Fruit fly (Drosophila melanogaster): ENCODE measurements around the gene Traf4.

Gene Traf4

dm6 chr2L:4333758-4334114 lies 28.0 kb upstream of the Traf4 start, which contains the start of gene Atet:
TSS of gene Atet (plus strand) at chr2L:4333913.
- TF ChIP-seq fd96Ca (GFP tag; IDR thresholded peaks at IDR 0.05) (peak; percentile 16; the same call in 2 of the 3 replicates), CG32121 (GFP tag; IDR thresholded peaks at IDR 0.05) (peak; percentile 24; the same call in 1 of the 2 replicates), CG13204 (GFP tag; optimal IDR thresholded peaks at IDR 0.05) (peak; percentile 79), gl (tag; optimal IDR thresholded peaks at IDR 0.05) (no peak), Ets98B (GFP tag; IDR thresholded peaks at IDR 0.05) (peak; percentile 54; the same call in 1 of the 2 replicates), CG34367 (tag; optimal IDR thresholded peaks at IDR 0.05) (no peak), CG15710 (tag; optimal IDR thresholded peaks at IDR 0.05) (no peak), CG4496 (GFP tag; IDR thresholded peaks at IDR 0.05) (peak; percentile 32; the same call in 2 of the 3 replicates)

dm6 chr2L:4334971-4335436 lies 26.7 kb upstream of the Traf4 start:
- TF ChIP-seq CG8301 (tag; optimal IDR thresholded peaks at IDR 0.05) (peak; percentile 3), CG4496 (GFP tag; IDR thresholded peaks at IDR 0.05) (peak; percentile 56; the same call in 2 of the 3 replicates), Ets98B (GFP tag; IDR thresholded peaks at IDR 0.05) (peak; percentile 29; the same call in 1 of the 2 replicates), rn (GFP tag; IDR thresholded peaks at IDR 0.05) (no peak), gl (tag; optimal IDR thresholded peaks at IDR 0.05) (no peak), CG14655 (GFP tag; optimal IDR thresholded peaks at IDR 0.05) (peak; percentile 5)

- no peak; the same call in 2 of the 3 replicates for TF ChIP-seq fd96Ca (GFP tag; IDR thresholded peaks at IDR 0.05)
- TF ChIP-seq CG17806 (tag; optimal IDR thresholded peaks at IDR 0.05), result no peak
- peak; percentile 76 for TF ChIP-seq EcR (GFP tag; optimal IDR thresholded peaks at IDR 0.05)
- TF ChIP-seq CG12605 (GFP tag; IDR thresholded peaks at IDR 0.05), result no peak
- no peak for TF ChIP-seq rn (GFP tag; IDR thresholded peaks at IDR 0.05)
- no peak for TF ChIP-seq Ets98B (GFP tag; IDR thresholded peaks at IDR 0.05)
- no peak for TF ChIP-seq Pif1B (GFP tag; optimal IDR thresholded peaks at IDR 0.05)
- no peak for TF ChIP-seq CG15710 (tag; optimal IDR thresholded peaks at IDR 0.05)
Observed at dm6 chr2L:4335979-4336378, 25.7 kb upstream of the Traf4 start.

- TF ChIP-seq CG17806 (tag; optimal IDR thresholded peaks at IDR 0.05) (no peak), CG15710 (tag; optimal IDR thresholded peaks at IDR 0.05) (no peak), CG8301 (tag; optimal IDR thresholded peaks at IDR 0.05) (no peak), CG10348 (GFP tag; IDR thresholded peaks at IDR 0.05) (no peak), Pif1B (GFP tag; optimal IDR thresholded peaks at IDR 0.05) (peak; percentile 30), Snoo (tag; optimal IDR thresholded peaks at IDR 0.05) (no peak), CG32121 (GFP tag; IDR thresholded peaks at IDR 0.05) (peak; percentile 29; the same call in 1 of the 2 replicates), D1 (tag; optimal IDR thresholded peaks at IDR 0.05) (no peak), CG8159 (tag; optimal IDR thresholded peaks at IDR 0.05) (no peak), CG4496 (GFP tag; IDR thresholded peaks at IDR 0.05) (no peak), CG12605 (GFP tag; IDR thresholded peaks at IDR 0.05) (no peak), CG13204 (GFP tag; optimal IDR thresholded peaks at IDR 0.05) (peak; percentile 49), CG14655 (GFP tag; optimal IDR thresholded peaks at IDR 0.05) (no peak), EcR (GFP tag; optimal IDR thresholded peaks at IDR 0.05) (peak; percentile 95), CG34367 (tag; optimal IDR thresholded peaks at IDR 0.05) (no peak), Ets98B (GFP tag; IDR thresholded peaks at IDR 0.05) (peak; percentile 46; the same call in 1 of the 2 replicates), gl (tag; optimal IDR thresholded peaks at IDR 0.05) (no peak), fd96Ca (GFP tag; IDR thresholded peaks at IDR 0.05) (no peak), CG9948 (tag; optimal IDR thresholded peaks at IDR 0.05) (no peak), Pif1A (GFP tag; optimal IDR thresholded peaks at IDR 0.05) (no peak), rn (GFP tag; IDR thresholded peaks at IDR 0.05) (no peak)
Observed at dm6 chr2L:4339780-4340694, 21.7 kb upstream of the Traf4 start.

dm6 chr2L:4345569-4346131 lies 16.1 kb upstream of the Traf4 start:
- TF ChIP-seq CG9948 (tag; optimal IDR thresholded peaks at IDR 0.05) (no peak), CG15710 (tag; optimal IDR thresholded peaks at IDR 0.05) (no peak), CG32121 (GFP tag; IDR thresholded peaks at IDR 0.05) (no peak), D1 (tag; optimal IDR thresholded peaks at IDR 0.05) (peak; percentile 76)

- TF ChIP-seq CG34367 (tag; optimal IDR thresholded peaks at IDR 0.05), result no peak
- TF ChIP-seq Ets98B (GFP tag; IDR thresholded peaks at IDR 0.05), result peak; percentile 83
- peak; percentile 45 for TF ChIP-seq CG8301 (tag; optimal IDR thresholded peaks at IDR 0.05)
- peak; percentile 49 for TF ChIP-seq CG14655 (GFP tag; optimal IDR thresholded peaks at IDR 0.05)
- TF ChIP-seq D1 (tag; optimal IDR thresholded peaks at IDR 0.05), result no peak
- no peak for TF ChIP-seq CG8159 (tag; optimal IDR thresholded peaks at IDR 0.05)
- TF ChIP-seq CG15710 (tag; optimal IDR thresholded peaks at IDR 0.05), result no peak
- TF ChIP-seq CG9948 (tag; optimal IDR thresholded peaks at IDR 0.05), result no peak
- TF ChIP-seq CG12605 (GFP tag; IDR thresholded peaks at IDR 0.05), result peak; percentile 84
- peak; percentile 84 for TF ChIP-seq CG4496 (GFP tag; IDR thresholded peaks at IDR 0.05)
- TF ChIP-seq CG10348 (GFP tag; IDR thresholded peaks at IDR 0.05), result no peak
- no peak for TF ChIP-seq CG13204 (GFP tag; optimal IDR thresholded peaks at IDR 0.05)
- TF ChIP-seq fd96Ca (GFP tag; IDR thresholded peaks at IDR 0.05), result peak; percentile 78; the same call in 1 of the 3 replicates
- no peak for TF ChIP-seq CG17806 (tag; optimal IDR thresholded peaks at IDR 0.05)
- TF ChIP-seq rn (GFP tag; IDR thresholded peaks at IDR 0.05), result peak; percentile 47; the same call in 1 of the 2 replicates
- TF ChIP-seq gl (tag; optimal IDR thresholded peaks at IDR 0.05), result no peak
- TF ChIP-seq Pif1B (GFP tag; optimal IDR thresholded peaks at IDR 0.05), result no peak
- peak; percentile 80 for TF ChIP-seq CG32121 (GFP tag; IDR thresholded peaks at IDR 0.05)
- TF ChIP-seq EcR (GFP tag; optimal IDR thresholded peaks at IDR 0.05), result no peak
- TF ChIP-seq Snoo (tag; optimal IDR thresholded peaks at IDR 0.05), result no peak
- TF ChIP-seq Pif1A (GFP tag; optimal IDR thresholded peaks at IDR 0.05), result no peak
Observed at dm6 chr2L:4346619-4347310, 15.0 kb upstream of the Traf4 start.
